Worm (Caenorhabditis elegans) whole organism, L2 larva: ENCODE data around the gene ain-1.

Source experiments
- C34F6.9 ChIP-seq: fragments of 150-350 bp; optimal IDR thresholded peaks from 2 replicates; lab custom pipeline; 2014; ENCODE audit warnings: missing biosample characterization, missing genetic modification characterization
- Y55F3AM.14 ChIP-seq: fragments of 200-800 bp; sonication (Bioruptor generic); optimal IDR thresholded peaks from 2 replicates; lab custom pipeline; 2018; ENCODE audit warnings: mild to moderate bottlenecking, missing genetic modification characterization, missing compliant biosample characterization
- ZK546.5 ChIP-seq: sonication (generic microtip); optimal IDR thresholded peaks from 2 replicates; lab custom pipeline; 2017; ENCODE audit warnings: missing biosample characterization, missing genetic modification characterization
- alr-1 ChIP-seq: fragments of 150-350 bp; optimal IDR thresholded peaks from 2 replicates; lab custom pipeline; 2014; ENCODE audit warnings: missing biosample characterization, missing genetic modification characterization
- aly-2 ChIP-seq: fragments of 150-350 bp; optimal IDR thresholded peaks from 2 replicates; lab custom pipeline; 2014; ENCODE audit warnings: missing biosample characterization, missing genetic modification characterization
- blmp-1 ChIP-seq: sonication (generic microtip); optimal IDR thresholded peaks from 2 replicates; lab custom pipeline; 2017; ENCODE audit warnings: missing genetic modification characterization, mild to moderate bottlenecking, missing compliant biosample characterization, antibody characterized with exemption, moderate library complexity; ENCODE audit not compliant: insufficient read depth
- ceh-16 ChIP-seq: fragments of 150-350 bp; optimal IDR thresholded peaks from 2 replicates; lab custom pipeline; 2014; ENCODE audit warnings: missing biosample characterization, missing genetic modification characterization
- ceh-82 ChIP-seq: fragments of 150-350 bp; optimal IDR thresholded peaks from 2 replicates; lab custom pipeline; 2014; ENCODE audit warnings: missing biosample characterization, missing genetic modification characterization
- crh-2 ChIP-seq: sonication (generic microtip); optimal IDR thresholded peaks from 2 replicates; lab custom pipeline; 2017; ENCODE audit warnings: missing biosample characterization, missing genetic modification characterization
- egl-27 ChIP-seq: sonication (generic microtip); optimal IDR thresholded peaks from 3 replicates; lab custom pipeline; 2017; ENCODE audit warnings: missing biosample characterization, missing genetic modification reagents, missing genetic modification characterization
- elt-1 ChIP-seq: fragments of 150-350 bp; optimal IDR thresholded peaks from 2 replicates; lab custom pipeline; 2014; ENCODE audit warnings: missing biosample characterization, missing genetic modification characterization
- fos-1 ChIP-seq: fragments of 150-350 bp; optimal IDR thresholded peaks from 2 replicates; lab custom pipeline; 2014; ENCODE audit warnings: missing biosample characterization, missing genetic modification characterization
- lsy-2 ChIP-seq, 2 experiments: fragments of 150-350 bp in 1 of 2; sonication (generic microtip) in 1 of 2; optimal IDR thresholded peaks; 2 replicates each; lab custom pipeline; 2014 to 2017; ENCODE audit warnings: missing biosample characterization in 2 of 2, missing genetic modification characterization in 2 of 2
- mab-5 ChIP-seq: fragments of 150-350 bp; optimal IDR thresholded peaks from 2 replicates; lab custom pipeline; 2014; ENCODE audit warnings: missing biosample characterization, missing genetic modification characterization
- mbf-1 ChIP-seq: sonication (generic microtip); optimal IDR thresholded peaks from 2 replicates; lab custom pipeline; 2017; ENCODE audit warnings: missing biosample characterization, missing genetic modification characterization
- mdl-1 ChIP-seq, 2 experiments: fragments of 150-350 bp in 1 of 2; sonication (generic microtip) in 1 of 2; optimal IDR thresholded peaks; 2 replicates each; lab custom pipeline; 2017; ENCODE audit warnings: missing biosample characterization in 2 of 2, missing genetic modification characterization in 2 of 2
- nhr-10 ChIP-seq: sonication (generic microtip); optimal IDR thresholded peaks from 2 replicates; lab custom pipeline; 2017; ENCODE audit warnings: missing biosample characterization, missing genetic modification characterization
- nhr-11 ChIP-seq: fragments of 150-350 bp; optimal IDR thresholded peaks from 2 replicates; lab custom pipeline; 2014; ENCODE audit warnings: missing biosample characterization, missing genetic modification characterization
- nhr-129 ChIP-seq: fragments of 150-350 bp; optimal IDR thresholded peaks from 2 replicates; lab custom pipeline; 2014; ENCODE audit warnings: missing biosample characterization, missing genetic modification characterization
- nhr-21 ChIP-seq: fragments of 150-350 bp; optimal IDR thresholded peaks from 2 replicates; lab custom pipeline; 2014; ENCODE audit warnings: missing biosample characterization, missing genetic modification characterization
- nhr-23 ChIP-seq: fragments of 150-350 bp; optimal IDR thresholded peaks from 2 replicates; lab custom pipeline; 2014; ENCODE audit warnings: missing biosample characterization, missing genetic modification reagents, missing genetic modification characterization
- nhr-237 ChIP-seq: fragments of 150-350 bp; optimal IDR thresholded peaks from 2 replicates; lab custom pipeline; 2014; ENCODE audit warnings: missing biosample characterization, missing genetic modification characterization
- nhr-6 ChIP-seq: fragments of 150-350 bp; optimal IDR thresholded peaks from 2 replicates; lab custom pipeline; 2014; ENCODE audit warnings: missing biosample characterization, missing genetic modification characterization
- nhr-77 ChIP-seq: fragments of 150-350 bp; optimal IDR thresholded peaks from 2 replicates; lab custom pipeline; 2014; ENCODE audit warnings: missing biosample characterization, missing genetic modification characterization
- sem-4 ChIP-seq: fragments of 150-350 bp; optimal IDR thresholded peaks from 2 replicates; lab custom pipeline; 2014; ENCODE audit warnings: missing biosample characterization, missing genetic modification reagents, missing genetic modification characterization
- skn-1 ChIP-seq: sonication (generic microtip); optimal IDR thresholded peaks from 2 replicates; lab custom pipeline; 2017; ENCODE audit warnings: missing biosample characterization, missing genetic modification characterization
- sma-3 ChIP-seq: sonication (generic microtip); optimal IDR thresholded peaks from 2 replicates; lab custom pipeline; 2016; ENCODE audit warnings: missing genetic modification reagents, missing genetic modification characterization, missing compliant biosample characterization
- sma-9 ChIP-seq, 2 experiments: fragments of 150-350 bp in 1 of 2; sonication (generic microtip) in 1 of 2; optimal IDR thresholded peaks; 2 replicates each; lab custom pipeline; 2014 to 2016; ENCODE audit warnings: missing genetic modification characterization in 2 of 2, mild to moderate bottlenecking in 1 of 2, missing biosample characterization in 1 of 2, missing compliant biosample characterization in 1 of 2, missing genetic modification reagents in 1 of 2, moderate library complexity in 1 of 2
- unc-39 ChIP-seq: fragments of 150-350 bp; optimal IDR thresholded peaks from 2 replicates; lab custom pipeline; 2014; ENCODE audit warnings: missing biosample characterization, missing genetic modification characterization
- unc-55 ChIP-seq: fragments of 150-350 bp; sonication (generic microtip); optimal IDR thresholded peaks from 3 replicates; lab custom pipeline; 2014; ENCODE audit warnings: missing biosample characterization, missing genetic modification reagents, missing genetic modification characterization
- zag-1 ChIP-seq: fragments of 150-350 bp; optimal IDR thresholded peaks from 2 replicates; lab custom pipeline; 2014; ENCODE audit warnings: missing biosample characterization, missing genetic modification characterization
- ztf-1 ChIP-seq: fragments of 200-800 bp; sonication (Bioruptor generic); conservative IDR thresholded peaks from 2 replicates; pipeline ENCODE4 v1.3.6; 2022; ENCODE audit warnings: missing genetic modification characterization, missing compliant biosample characterization
- ztf-11 ChIP-seq: sonication (generic microtip); optimal IDR thresholded peaks from 2 replicates; lab custom pipeline; 2017; ENCODE audit warnings: missing biosample characterization, missing genetic modification characterization
- ztf-4 ChIP-seq: fragments of 150-350 bp; optimal IDR thresholded peaks from 2 replicates; lab custom pipeline; 2014; ENCODE audit warnings: missing biosample characterization, missing genetic modification characterization

The ain-1 gene

DNA sequence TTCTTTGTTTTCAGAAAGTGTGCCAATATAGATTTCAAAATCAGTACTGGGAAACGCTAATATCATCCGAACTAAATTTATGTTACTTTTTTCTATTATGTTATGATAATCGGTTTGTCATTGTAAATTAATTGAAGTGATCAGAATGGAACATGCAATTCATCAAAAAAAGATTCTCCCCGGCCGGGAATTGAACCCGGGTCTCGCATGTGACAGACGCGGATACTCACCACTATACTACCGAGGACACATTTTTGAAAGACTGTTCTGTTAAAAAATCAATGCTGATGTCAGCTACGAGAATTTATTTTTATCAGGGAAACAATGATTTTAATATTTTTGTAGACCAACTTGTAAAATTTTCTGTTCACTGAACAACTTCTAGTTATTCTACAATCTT is 5.9 kb downstream of the ain-1 start:
- TF ChIP-seq fos-1 (tag; lab: Kevin White, UChicago) (peak; percentile 33), crh-2 (peak; percentile 35), nhr-237 (no peak), ztf-11 (tag; lab: Kevin White, UChicago) (no peak), mbf-1 (tag; lab: Kevin White, UChicago) (no peak), egl-27 (no peak), nhr-21 (tag; lab: Kevin White, UChicago) (peak; percentile 32), ZK546.5 (tag; lab: Kevin White, UChicago) (no peak), skn-1 (no peak), sma-9 (GFP tag; optimal IDR thresholded peaks at IDR 0.05; lab: Kevin White, UChicago) (peak; percentile 6), sma-9 (tag; optimal IDR thresholded peaks at IDR 0.05; lab: Kevin White, UChicago) (no peak), sma-3 (GFP tag; lab: Kevin White, UChicago) (peak; percentile 53)

DNA sequence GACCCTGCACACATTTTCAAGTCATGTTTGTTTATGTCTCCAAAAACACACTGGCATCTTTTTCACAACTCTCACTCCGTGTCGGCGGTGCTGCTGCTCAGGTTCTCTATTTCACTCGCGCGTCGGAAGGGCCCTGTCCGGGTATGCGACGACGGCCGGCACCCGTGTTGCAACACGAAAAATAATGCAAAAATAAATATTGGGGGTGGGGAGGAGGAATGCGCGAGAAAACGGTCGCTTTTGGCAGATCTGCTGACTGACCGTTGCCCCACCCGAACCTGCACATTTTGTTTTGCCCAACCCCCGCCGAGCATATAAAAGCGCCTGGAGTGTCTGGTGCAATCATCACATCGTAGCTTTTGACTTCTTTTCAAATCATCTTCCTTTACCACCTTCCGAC is 8.2 kb downstream of the ain-1 start, which contains the start of gene cpg-19:
Gene cpg-19 (plus strand): TSS at position 341 of the 400 bp plus-strand sequence.
- TF ChIP-seq ztf-1 (GFP tag; lab: Robert Waterston, UW) (no peak), nhr-77 (tag; lab: Kevin White, UChicago) (no peak), alr-1 (no peak), lsy-2 (tag; optimal IDR thresholded peaks at IDR 0.05; lab: Kevin White, UChicago) (no peak), Y55F3AM.14 (GFP tag; lab: Kevin White, UChicago) (no peak), ceh-16 (tag; lab: Kevin White, UChicago) (no peak), ztf-4 (tag; lab: Kevin White, UChicago) (no peak), sem-4 (no peak), unc-55 (no peak)

DNA sequence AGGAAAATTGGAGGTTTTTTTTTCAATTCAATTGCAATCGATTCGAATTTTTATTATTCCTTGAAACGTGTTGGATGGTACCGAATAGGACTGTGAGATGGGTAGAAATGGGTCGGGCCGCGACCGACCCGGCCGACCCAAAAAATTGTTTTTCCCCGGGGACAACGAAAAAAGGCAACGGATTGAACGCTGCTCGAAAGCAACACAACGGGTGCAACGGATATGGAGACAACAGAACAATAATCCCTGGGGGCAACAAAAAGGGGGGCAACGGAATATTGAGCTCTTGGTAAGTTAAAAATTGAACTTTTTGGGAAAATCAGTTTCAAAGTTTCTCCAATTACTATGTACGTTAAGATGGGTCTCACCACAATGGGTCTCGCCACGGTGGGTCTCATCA is 10.0 kb downstream of the ain-1 start:
- TF ChIP-seq nhr-237 (no peak), nhr-6 (tag; lab: Kevin White, UChicago) (no peak), blmp-1 (tag; lab: Kevin White, UChicago) (no peak), ZK546.5 (tag; lab: Kevin White, UChicago) (no peak)
- TF ChIP-seq, all 48 proteins: peak for 0

DNA sequence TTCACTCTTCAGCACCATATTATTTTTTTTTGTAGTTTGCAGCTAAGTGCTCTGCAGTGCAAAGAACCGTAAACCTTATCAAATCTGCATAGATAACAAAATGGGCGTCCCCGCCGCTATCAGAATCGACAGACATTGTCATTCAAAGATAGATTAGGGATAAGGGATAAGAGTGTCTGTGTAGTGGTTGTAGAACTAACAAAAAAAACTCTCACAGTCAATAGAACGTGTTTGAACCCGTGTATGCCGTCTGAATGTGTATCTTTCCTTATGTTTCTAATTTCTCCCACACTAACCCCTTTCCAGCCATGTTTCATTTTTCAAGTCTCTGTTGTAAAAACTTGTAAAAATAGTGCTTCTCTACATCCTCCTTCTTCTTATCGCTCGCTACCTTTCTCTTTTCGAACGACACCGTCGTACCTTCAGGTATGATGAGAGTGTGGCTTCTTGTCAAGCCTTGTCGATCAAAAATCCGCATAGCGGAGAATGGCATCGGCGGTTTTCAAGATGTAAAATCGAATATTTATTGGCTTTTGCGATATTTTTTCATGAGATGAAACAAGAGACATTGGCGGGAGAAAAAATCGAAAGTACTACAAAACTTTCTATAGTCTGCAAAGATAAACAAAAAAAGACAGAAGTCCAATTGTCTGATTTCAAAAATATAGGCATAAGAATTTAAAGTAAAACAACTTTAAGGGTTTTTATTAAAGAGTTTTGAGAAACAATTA is 12.0 kb downstream of the ain-1 start:
- TF ChIP-seq Y55F3AM.14 (GFP tag; lab: Kevin White, UChicago) (no peak), egl-27 (no peak), mdl-1 (tag; optimal IDR thresholded peaks at IDR 0.05; lab: Kevin White, UChicago) (no peak), ztf-4 (tag; lab: Kevin White, UChicago) (no peak), nhr-23 (tag; lab: Kevin White, UChicago) (no peak), nhr-129 (tag; lab: Kevin White, UChicago) (no peak), nhr-6 (tag; lab: Kevin White, UChicago) (no peak), C34F6.9 (tag; lab: Kevin White, UChicago) (no peak), elt-1 (tag; lab: Kevin White, UChicago) (no peak), nhr-21 (tag; lab: Kevin White, UChicago) (no peak), nhr-10 (tag; lab: Kevin White, UChicago) (no peak), nhr-11 (tag; lab: Kevin White, UChicago) (no peak), mab-5 (tag; lab: Kevin White, UChicago) (no peak), alr-1 (no peak), sma-9 (GFP tag; optimal IDR thresholded peaks at IDR 0.05; lab: Kevin White, UChicago) (no peak), sma-9 (tag; optimal IDR thresholded peaks at IDR 0.05; lab: Kevin White, UChicago) (no peak), zag-1 (no peak), ceh-82 (no peak), unc-39 (tag; lab: Kevin White, UChicago) (no peak), aly-2 (tag; lab: Kevin White, UChicago) (no peak), lsy-2 (tag; optimal IDR thresholded peaks at IDR 0.05; lab: Kevin White, UChicago) (no peak)

DNA sequence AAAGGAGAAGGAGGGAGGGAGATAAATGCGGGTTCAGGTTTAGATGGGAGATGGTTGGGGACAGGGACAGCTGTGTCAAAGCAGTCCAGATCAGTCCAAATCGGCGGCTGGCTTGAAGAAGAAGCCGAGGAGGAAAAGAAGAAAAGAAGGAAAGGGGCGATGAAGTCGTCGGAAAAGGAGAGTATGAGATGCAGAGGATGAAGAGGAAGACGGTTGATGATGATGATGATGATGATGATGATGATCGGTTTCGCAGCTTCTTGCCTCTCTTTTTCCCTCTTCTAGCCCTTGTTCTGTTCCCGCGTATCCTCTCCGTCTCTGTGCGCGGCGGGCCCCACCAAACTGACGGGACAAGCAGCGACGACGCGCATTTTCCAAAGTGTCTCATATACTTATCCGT is 13.6 kb downstream of the ain-1 start:
- TF ChIP-seq crh-2 (no peak), Y55F3AM.14 (GFP tag; lab: Kevin White, UChicago) (no peak), blmp-1 (tag; lab: Kevin White, UChicago) (no peak), aly-2 (tag; lab: Kevin White, UChicago) (no peak), fos-1 (tag; lab: Kevin White, UChicago) (no peak)
